Fruit fly (Drosophila melanogaster) whole organism, prepupa: ENCODE measurements around the gene lectin-24A.

Source experiments
- Blimp-1 ChIP-seq: fragments of 200-800 bp; sonication (Bioruptor generic); optimal IDR thresholded peaks from 3 replicates; lab custom pipeline; 2017; ENCODE audit warnings: missing biosample characterization, missing genetic modification characterization, mild to moderate bottlenecking, moderate library complexity, missing genetic modification reagents
- CG31627 ChIP-seq: fragments of 200-800 bp; sonication (Bioruptor generic); optimal IDR thresholded peaks from 3 replicates; lab custom pipeline; 2016; ENCODE audit warnings: missing biosample characterization, missing genetic modification characterization
- CG6854 ChIP-seq: fragments of 200-800 bp; sonication (Bioruptor generic); optimal IDR thresholded peaks from 2 replicates; lab custom pipeline; 2017; ENCODE audit warnings: missing biosample characterization, mild to moderate bottlenecking, missing genetic modification characterization
- Hr38 ChIP-seq: sonication (Bioruptor generic); optimal IDR thresholded peaks from 2 replicates; lab custom pipeline; 2016; ENCODE audit warnings: missing biosample characterization, missing genetic modification characterization
- dsx ChIP-seq: fragments of 200-800 bp; optimal IDR thresholded peaks from 3 replicates; lab custom pipeline; 2019; ENCODE audit warnings: missing biosample characterization, mild to moderate bottlenecking, missing genetic modification characterization, moderate library complexity; ENCODE audit not compliant: poor library complexity, severe bottlenecking

DNA sequence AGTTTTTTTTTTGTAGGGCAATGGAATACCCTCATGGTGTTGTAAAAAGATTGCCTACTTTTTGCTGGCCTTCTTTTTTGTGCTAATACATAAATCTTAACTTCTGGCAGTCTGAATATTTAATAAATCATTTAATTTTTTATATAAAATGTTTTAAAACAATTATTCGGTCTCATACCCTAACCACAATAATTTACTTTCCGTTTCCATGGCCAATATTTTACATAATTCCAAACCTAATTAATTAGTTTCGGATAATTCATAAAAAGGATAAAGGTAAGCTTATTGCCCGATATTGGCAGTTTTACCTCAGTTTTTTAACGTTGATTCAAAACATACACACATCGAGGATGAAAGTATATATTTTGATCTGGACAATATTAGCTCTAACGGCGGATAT, 17.7 kb downstream of the lectin-24A start, which contains the start of gene CG42465:
- no peak for TF ChIP-seq Hr38 (GFP tag; lab: Kevin White, UChicago)
- no peak for TF ChIP-seq Blimp-1 (GFP tag; lab: Kevin White, UChicago)
- TF ChIP-seq CG6854 (GFP tag; lab: Kevin White, UChicago): no peak
- TF ChIP-seq CG31627 (GFP tag; lab: Kevin White, UChicago): no peak
- TF ChIP-seq dsx (GFP tag; lab: Kevin White, UChicago): no peak
